Fruit fly (Drosophila melanogaster): ENCODE data around the gene Usp5.

- TF ChIP-seq pan (optimal IDR thresholded peaks at IDR 0.05) = no peak
- no peak for TF ChIP-seq CG8478 (optimal IDR thresholded peaks at IDR 0.05)
- no peak for TF ChIP-seq psq (optimal IDR thresholded peaks at IDR 0.05)
- TF ChIP-seq Dll (optimal IDR thresholded peaks at IDR 0.05) = no peak
- TF ChIP-seq EcR (GFP tag; optimal IDR thresholded peaks at IDR 0.05) = no peak
Measured at dm6 chr3L:3161968-3162367, 13.8 kb upstream of the Usp5 start, which contains the start of gene rasp.
